Worm (Caenorhabditis elegans): ENCODE measurements around the gene atp-2.

- TF ChIP-seq ceh-82 (tag; optimal IDR thresholded peaks at IDR 0.05) (no peak), nhr-237 (tag; optimal IDR thresholded peaks at IDR 0.05) (no peak), nfya-1 (tag; optimal IDR thresholded peaks at IDR 0.05; ENCODE audit: insufficient read depth) (no peak)
Observed at ce11 chrIII:5210269-5210668, 17.9 kb upstream of the atp-2 start.
